Worm (Caenorhabditis elegans): ENCODE measurements around the gene C13C4.8.

DNA sequence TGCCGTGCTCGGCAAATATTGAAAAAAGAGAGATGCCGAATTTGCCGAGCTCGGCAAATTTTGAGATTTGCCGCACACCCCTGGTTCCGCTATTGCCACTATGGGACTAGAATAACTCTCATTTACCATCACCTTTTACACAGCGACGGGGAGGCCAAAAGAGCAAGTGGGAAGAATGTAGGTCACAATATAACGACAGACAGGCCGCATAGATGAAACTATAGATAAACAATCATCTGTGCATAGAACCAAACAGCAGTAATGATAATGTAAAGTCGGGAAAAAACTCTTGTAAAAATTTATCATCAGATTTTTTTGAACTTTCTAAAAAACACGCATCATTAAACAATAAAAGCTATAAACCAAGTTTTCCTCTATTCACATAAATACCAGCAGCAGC, 49.4 kb upstream of the C13C4.8 start, which contains the start of gene kmo-2:
- TF ChIP-seq blmp-1 (tag; optimal IDR thresholded peaks at IDR 0.05) (no peak), nhr-76 (tag; optimal IDR thresholded peaks at IDR 0.05) (no peak), snpc-4 (tag; optimal IDR thresholded peaks at IDR 0.05) (no peak), unc-39 (tag; optimal IDR thresholded peaks at IDR 0.05) (no peak), nhr-237 (tag; optimal IDR thresholded peaks at IDR 0.05) (no peak), sem-2 (GFP tag; optimal IDR thresholded peaks at IDR 0.05) (no peak), lin-32 (GFP tag; optimal IDR thresholded peaks at IDR 0.05) (no peak), pha-4 (tag; optimal IDR thresholded peaks at IDR 0.05) (no peak), ces-1 (GFP tag; optimal IDR thresholded peaks at IDR 0.05) (no peak), lsy-2 (tag; optimal IDR thresholded peaks at IDR 0.05) (no peak), nhr-28 (tag; optimal IDR thresholded peaks at IDR 0.05) (no peak), ztf-11 (tag; optimal IDR thresholded peaks at IDR 0.05) (no peak), flh-1 (GFP tag; optimal IDR thresholded peaks at IDR 0.05) (no peak)
